Worm (Caenorhabditis elegans) whole organism, L1 larva: ENCODE data around the gene svh-11.

Experiments
- C16A3.4 ChIP-seq: fragments of 150-350 bp; optimal IDR thresholded peaks from 2 replicates; lab custom pipeline; 2014; ENCODE audit warnings: missing biosample characterization, missing genetic modification characterization
- C34B4.2 ChIP-seq: sonication (generic microtip); optimal IDR thresholded peaks from 2 replicates; lab custom pipeline; 2017; ENCODE audit warnings: mild to moderate bottlenecking, missing genetic modification characterization, missing compliant biosample characterization
- F16B12.6 ChIP-seq: fragments of 150-350 bp; optimal IDR thresholded peaks from 2 replicates; lab custom pipeline; 2014; ENCODE audit warnings: missing biosample characterization, missing genetic modification characterization
- Y116A8C.19 ChIP-seq: sonication (generic microtip); optimal IDR thresholded peaks from 2 replicates; lab custom pipeline; 2016; ENCODE audit warnings: missing compliant biosample characterization, missing genetic modification characterization, borderline replicate concordance
- aly-2 ChIP-seq: fragments of 150-350 bp; optimal IDR thresholded peaks from 2 replicates; lab custom pipeline; 2014; ENCODE audit warnings: missing biosample characterization, missing genetic modification characterization
- blmp-1 ChIP-seq: fragments of 150-350 bp; optimal IDR thresholded peaks from 2 replicates; lab custom pipeline; 2014; ENCODE audit warnings: missing biosample characterization, missing genetic modification characterization
- ceh-82 ChIP-seq, 3 experiments: fragments of 150-350 bp in 1 of 3; sonication (generic microtip) in 2 of 3; optimal IDR thresholded peaks; 2 replicates each; lab custom pipeline; 2014 to 2017; ENCODE audit warnings: missing biosample characterization in 3 of 3, missing genetic modification characterization in 3 of 3
- ceh-88 ChIP-seq: fragments of 200-800 bp; sonication (Bioruptor generic); IDR thresholded peaks from 2 replicates; pipeline ENCODE4 v1.3.6; 2022; ENCODE audit warnings: missing genetic modification characterization, missing compliant biosample characterization
- dsc-1 ChIP-seq: sonication (generic microtip); optimal IDR thresholded peaks from 2 replicates; lab custom pipeline; 2016; ENCODE audit warnings: mild to moderate bottlenecking, missing genetic modification characterization, missing compliant biosample characterization
- efl-1 ChIP-seq, 4 experiments: fragments of 150-350 bp; optimal IDR thresholded peaks in 3 of 4; peaks in 1 of 4; 1 replicate in 1 of 4; 2 replicates in 3 of 4; lab custom pipeline; 2014; ENCODE audit warnings: missing biosample characterization in 2 of 4, missing genetic modification characterization in 2 of 4, missing genetic modification reagents in 2 of 4
- elt-3 ChIP-seq, 6 experiments: fragments of 150-350 bp in 1 of 6; sonication (generic microtip); optimal IDR thresholded peaks; 2 replicates each; lab custom pipeline; 2017 to 2018; ENCODE audit warnings: missing biosample characterization in 6 of 6, missing genetic modification characterization in 6 of 6, inconsistent platforms in 1 of 6
- ets-5 ChIP-seq: fragments of 200-800 bp; sonication (Bioruptor generic); IDR thresholded peaks from 2 replicates; pipeline ENCODE4 v1.3.6; 2022; ENCODE audit warnings: missing genetic modification characterization, missing compliant biosample characterization
- fos-1 ChIP-seq: fragments of 150-350 bp; optimal IDR thresholded peaks from 2 replicates; lab custom pipeline; 2014; ENCODE audit warnings: missing biosample characterization, missing genetic modification characterization
- hlh-4 ChIP-seq: sonication (generic microtip); optimal IDR thresholded peaks from 2 replicates; lab custom pipeline; 2016; ENCODE audit warnings: mild to moderate bottlenecking, missing genetic modification characterization, missing compliant biosample characterization
- hpl-2 ChIP-seq: fragments of 150-350 bp; optimal IDR thresholded peaks from 2 replicates; lab custom pipeline; 2014; ENCODE audit warnings: missing biosample characterization, missing genetic modification reagents, missing genetic modification characterization
- irx-1 ChIP-seq: sonication (generic microtip); optimal IDR thresholded peaks from 2 replicates; lab custom pipeline; 2016; ENCODE audit warnings: missing genetic modification characterization, missing compliant biosample characterization
- isw-1 ChIP-seq: fragments of 200-800 bp; sonication (Bioruptor generic); IDR thresholded peaks from 2 replicates; pipeline ENCODE4 v1.3.6; 2022; ENCODE audit warnings: missing genetic modification characterization, missing compliant biosample characterization
- jun-1 ChIP-seq: fragments of 150-350 bp; optimal IDR thresholded peaks from 2 replicates; lab custom pipeline; 2014; ENCODE audit warnings: missing biosample characterization, missing genetic modification reagents, missing genetic modification characterization
- lin-14 ChIP-seq: fragments of 200-800 bp; sonication (Bioruptor generic); optimal IDR thresholded peaks from 2 replicates; lab custom pipeline; 2018; ENCODE audit warnings: mild to moderate bottlenecking, missing genetic modification characterization, moderate library complexity, missing compliant biosample characterization
- mdl-1 ChIP-seq, 2 experiments: fragments of 150-350 bp; optimal IDR thresholded peaks; 2 replicates each; lab custom pipeline; 2014 to 2017; ENCODE audit warnings: missing biosample characterization in 2 of 2, missing genetic modification characterization in 2 of 2, inconsistent platforms in 1 of 2
- mep-1 ChIP-seq: fragments of 150-350 bp; optimal IDR thresholded peaks from 2 replicates; lab custom pipeline; 2014; ENCODE audit warnings: missing biosample characterization, missing genetic modification characterization
- nhr-19 ChIP-seq: fragments of 200-800 bp; sonication (Bioruptor generic); conservative IDR thresholded peaks from 2 replicates; pipeline ENCODE4 v1.3.6; 2022; ENCODE audit warnings: missing genetic modification characterization, missing compliant biosample characterization
- nhr-28 ChIP-seq: fragments of 150-350 bp; optimal IDR thresholded peaks from 2 replicates; lab custom pipeline; 2014; ENCODE audit warnings: missing biosample characterization, missing genetic modification characterization
- nhr-76 ChIP-seq: sonication (generic microtip); optimal IDR thresholded peaks from 2 replicates; lab custom pipeline; 2017; ENCODE audit warnings: missing biosample characterization, missing genetic modification characterization
- nhr-77 ChIP-seq: fragments of 150-350 bp; optimal IDR thresholded peaks from 2 replicates; lab custom pipeline; 2014; ENCODE audit warnings: missing biosample characterization, missing genetic modification characterization
- nhr-85 ChIP-seq: sonication (generic microtip); peaks from one replicate; lab custom pipeline; 2016; ENCODE audit warnings: missing genetic modification characterization, inconsistent platforms, missing compliant biosample characterization
- pqm-1 ChIP-seq: sonication (generic microtip); optimal IDR thresholded peaks from 3 replicates; lab custom pipeline; 2017; ENCODE audit warnings: missing biosample characterization, missing genetic modification characterization
- sptf-1 ChIP-seq: fragments of 150-350 bp; optimal IDR thresholded peaks from 2 replicates; lab custom pipeline; 2014; ENCODE audit warnings: missing biosample characterization, missing genetic modification characterization
- swsn-7 ChIP-seq: sonication (generic microtip); optimal IDR thresholded peaks from 2 replicates; lab custom pipeline; 2016; ENCODE audit warnings: missing genetic modification characterization, missing compliant biosample characterization
- tbx-2 ChIP-seq: sonication (generic microtip); optimal IDR thresholded peaks from 2 replicates; lab custom pipeline; 2016; ENCODE audit warnings: missing genetic modification characterization, missing compliant biosample characterization
- unc-30 ChIP-seq: sonication (generic microtip); optimal IDR thresholded peaks from 2 replicates; lab custom pipeline; 2017; ENCODE audit warnings: missing biosample characterization, missing genetic modification characterization
- unc-86 ChIP-seq: sonication (generic microtip); optimal IDR thresholded peaks from 2 replicates; lab custom pipeline; 2016; ENCODE audit warnings: missing genetic modification characterization, missing compliant biosample characterization
- unc-98 ChIP-seq: fragments of 200-800 bp; sonication (Bioruptor generic); IDR thresholded peaks from 2 replicates; pipeline ENCODE4 v1.3.6; 2022; ENCODE audit warnings: missing genetic modification characterization, missing compliant biosample characterization
- xbp-1 ChIP-seq: sonication (generic microtip); optimal IDR thresholded peaks from 2 replicates; lab custom pipeline; 2016; ENCODE audit warnings: missing genetic modification characterization, missing compliant biosample characterization
- zag-1 ChIP-seq: fragments of 150-350 bp; optimal IDR thresholded peaks from 2 replicates; lab custom pipeline; 2014; ENCODE audit warnings: missing biosample characterization, missing genetic modification characterization
- zip-4 ChIP-seq: fragments of 200-800 bp; sonication (Bioruptor generic); optimal IDR thresholded peaks from 2 replicates; lab custom pipeline; 2018; ENCODE audit warnings: mild to moderate bottlenecking, missing genetic modification characterization, moderate library complexity, missing compliant biosample characterization
- ztf-11 ChIP-seq, 2 experiments: sonication (generic microtip); optimal IDR thresholded peaks; 2 replicates each; lab custom pipeline; 2016 to 2017; ENCODE audit warnings: missing genetic modification characterization in 2 of 2, missing biosample characterization in 1 of 2, missing compliant biosample characterization in 1 of 2

Gene svh-11

ce11 chrV:2174465-2174864 lies 32.4 kb upstream of the svh-11 start:
- no peak for TF ChIP-seq sptf-1
- TF ChIP-seq efl-1 (optimal IDR thresholded peaks at IDR 0.05; lab: Kevin White, UChicago), result no peak
- peak; percentile 19 to 92 for TF ChIP-seq efl-1 (GFP tag; optimal IDR thresholded peaks at IDR 0.05 in 1 of 2; lab: Kevin White, UChicago)
- TF ChIP-seq nhr-28, result no peak

ce11 chrV:2175242-2175641 lies 31.7 kb upstream of the svh-11 start, which contains the start of gene C45H4.18:
Gene C45H4.18, plus strand, starts transcription at chrV:2175542.
- no peak for TF ChIP-seq zip-4 (GFP tag; lab: Kevin White, UChicago)
- no peak for TF ChIP-seq nhr-85 (tag; lab: Kevin White, UChicago)
- TF ChIP-seq isw-1, result no peak
- TF ChIP-seq ceh-82 (tag; optimal IDR thresholded peaks at IDR 0.05; lab: Kevin White, UChicago), result no peak
- no peak for TF ChIP-seq zag-1 (tag; lab: Kevin White, UChicago)
- no peak for TF ChIP-seq irx-1 (tag; lab: Kevin White, UChicago)
- no peak for TF ChIP-seq hlh-4
- TF ChIP-seq unc-30 (tag; lab: Kevin White, UChicago), result no peak
- no peak for TF ChIP-seq swsn-7 (tag; lab: Kevin White, UChicago)
- TF ChIP-seq C34B4.2 (tag; lab: Kevin White, UChicago), result no peak
- no peak for TF ChIP-seq nhr-77 (tag; lab: Kevin White, UChicago)
- no peak for TF ChIP-seq unc-86 (tag; lab: Kevin White, UChicago)
- no peak for TF ChIP-seq F16B12.6 (tag; lab: Kevin White, UChicago)
- no peak for TF ChIP-seq nhr-76 (tag; lab: Kevin White, UChicago)
- no peak for TF ChIP-seq ceh-88 (GFP tag; lab: Robert Waterston, UW)
- TF ChIP-seq xbp-1 (tag; lab: Kevin White, UChicago), result no peak
- TF ChIP-seq fos-1 (tag; lab: Kevin White, UChicago), result no peak
- TF ChIP-seq tbx-2 (tag; lab: Kevin White, UChicago), result no peak

ce11 chrV:2177307-2177764 lies 29.6 kb upstream of the svh-11 start, which contains the start of gene srbc-17:
Gene srbc-17, plus strand, starts transcription at chrV:2177714.
- TF ChIP-seq hlh-4 (no peak), nhr-19 (GFP tag; lab: Robert Waterston, UW) (no peak), C16A3.4 (tag; lab: Kevin White, UChicago) (no peak), nhr-76 (tag; lab: Kevin White, UChicago) (no peak), dsc-1 (tag; lab: Kevin White, UChicago) (no peak), Y116A8C.19 (tag; lab: Kevin White, UChicago) (no peak), aly-2 (tag; lab: Kevin White, UChicago) (no peak), ets-5 (GFP tag; lab: Robert Waterston, UW) (no peak), pqm-1 (tag; lab: Kevin White, UChicago) (no peak), ztf-11 (tag; optimal IDR thresholded peaks at IDR 0.05; lab: Kevin White, UChicago) (no peak), hpl-2 (GFP tag; lab: Kevin White, UChicago) (no peak), lin-14 (GFP tag; lab: Kevin White, UChicago) (no peak), jun-1 (tag; lab: Kevin White, UChicago) (no peak), unc-98 (GFP tag; lab: Robert Waterston, UW) (no peak), xbp-1 (tag; lab: Kevin White, UChicago) (no peak), elt-3 (tag; optimal IDR thresholded peaks at IDR 0.05; lab: Kevin White, UChicago) (no peak), tbx-2 (tag; lab: Kevin White, UChicago) (no peak)

ce11 chrV:2179214-2179613 lies 27.7 kb upstream of the svh-11 start, which contains the start of gene cyp-33C1:
Gene cyp-33C1, plus strand, starts transcription at chrV:2179514.
- TF ChIP-seq mdl-1 (tag; optimal IDR thresholded peaks at IDR 0.05; lab: Kevin White, UChicago) (no peak), pqm-1 (tag; lab: Kevin White, UChicago) (no peak), fos-1 (tag; lab: Kevin White, UChicago) (no peak), blmp-1 (no peak), unc-86 (tag; lab: Kevin White, UChicago) (no peak), C34B4.2 (tag; lab: Kevin White, UChicago) (no peak), mep-1 (tag; lab: Kevin White, UChicago) (no peak), tbx-2 (tag; lab: Kevin White, UChicago) (no peak)
